Fruit fly (Drosophila melanogaster) whole organism: Measurements from ENCODE around the gene CG4438.

Experiments
- CG8478 ChIP-seq: fragments of >200 bp; optimal IDR thresholded peaks from 2 replicates; lab custom pipeline; 2018; ENCODE audit warnings: inconsistent platforms
- Dll ChIP-seq: fragments of >200 bp; optimal IDR thresholded peaks from 2 replicates; lab custom pipeline; 2017
- EcR ChIP-seq, 2 experiments: fragments of >200 bp; optimal IDR thresholded peaks; 2 replicates each; lab custom pipeline; 2017; ENCODE audit warnings: missing biosample characterization in 2 of 2, missing genetic modification characterization in 2 of 2, missing genetic modification reagents in 2 of 2
- psq ChIP-seq: fragments of >200 bp; optimal IDR thresholded peaks from 2 replicates; lab custom pipeline; 2017

dm6 chr2L:9427570-9427969 is 29.8 kb upstream of the CG4438 start, which contains the start of gene CG42847:
- TF ChIP-seq Dll (lab: Kevin White, UChicago) (no peak), CG8478 (lab: Kevin White, UChicago) (no peak), EcR (GFP tag; optimal IDR thresholded peaks at IDR 0.05; lab: Kevin White, UChicago) (no peak), psq (lab: Kevin White, UChicago) (no peak)
